Worm (Caenorhabditis elegans) whole organism, L2 larva: ENCODE data around the gene act-3.

Source experiments
- C34F6.9 ChIP-seq: fragments of 150-350 bp; optimal IDR thresholded peaks from 2 replicates; lab custom pipeline; 2014; ENCODE audit warnings: missing biosample characterization, missing genetic modification characterization
- F13H6.1 ChIP-seq: sonication (generic microtip); optimal IDR thresholded peaks from 2 replicates; lab custom pipeline; 2016; ENCODE audit warnings: missing genetic modification characterization, missing compliant biosample characterization
- R02D3.7 ChIP-seq: fragments of 150-350 bp; optimal IDR thresholded peaks from 2 replicates; lab custom pipeline; 2014; ENCODE audit warnings: missing biosample characterization, missing genetic modification characterization
- Y55F3AM.14 ChIP-seq: fragments of 200-800 bp; sonication (Bioruptor generic); optimal IDR thresholded peaks from 2 replicates; lab custom pipeline; 2018; ENCODE audit warnings: mild to moderate bottlenecking, missing genetic modification characterization, missing compliant biosample characterization
- ZK546.5 ChIP-seq: sonication (generic microtip); optimal IDR thresholded peaks from 2 replicates; lab custom pipeline; 2017; ENCODE audit warnings: missing biosample characterization, missing genetic modification characterization
- alr-1 ChIP-seq: fragments of 150-350 bp; optimal IDR thresholded peaks from 2 replicates; lab custom pipeline; 2014; ENCODE audit warnings: missing biosample characterization, missing genetic modification characterization
- aly-2 ChIP-seq: fragments of 150-350 bp; optimal IDR thresholded peaks from 2 replicates; lab custom pipeline; 2014; ENCODE audit warnings: missing biosample characterization, missing genetic modification characterization
- ama-1 ChIP-seq: fragments of 150-350 bp; optimal IDR thresholded peaks from 2 replicates; lab custom pipeline; 2018; ENCODE audit warnings: inconsistent platforms
- blmp-1 ChIP-seq: sonication (generic microtip); optimal IDR thresholded peaks from 2 replicates; lab custom pipeline; 2017; ENCODE audit warnings: missing genetic modification characterization, mild to moderate bottlenecking, missing compliant biosample characterization, antibody characterized with exemption, moderate library complexity; ENCODE audit not compliant: insufficient read depth
- ceh-82 ChIP-seq: fragments of 150-350 bp; optimal IDR thresholded peaks from 2 replicates; lab custom pipeline; 2014; ENCODE audit warnings: missing biosample characterization, missing genetic modification characterization
- crh-2 ChIP-seq: sonication (generic microtip); optimal IDR thresholded peaks from 2 replicates; lab custom pipeline; 2017; ENCODE audit warnings: missing biosample characterization, missing genetic modification characterization
- dmd-4 ChIP-seq: sonication (generic microtip); optimal IDR thresholded peaks from 2 replicates; lab custom pipeline; 2017; ENCODE audit warnings: missing biosample characterization, missing genetic modification characterization
- egl-27 ChIP-seq: sonication (generic microtip); optimal IDR thresholded peaks from 3 replicates; lab custom pipeline; 2017; ENCODE audit warnings: missing biosample characterization, missing genetic modification reagents, missing genetic modification characterization
- elt-3 ChIP-seq: sonication (generic microtip); optimal IDR thresholded peaks from 2 replicates; lab custom pipeline; 2017; ENCODE audit warnings: missing biosample characterization, missing genetic modification characterization
- fos-1 ChIP-seq: fragments of 150-350 bp; optimal IDR thresholded peaks from 2 replicates; lab custom pipeline; 2014; ENCODE audit warnings: missing biosample characterization, missing genetic modification characterization
- gmeb-1 ChIP-seq: fragments of 150-350 bp; optimal IDR thresholded peaks from 2 replicates; lab custom pipeline; 2014; ENCODE audit warnings: missing biosample characterization, missing genetic modification characterization
- lin-11 ChIP-seq: fragments of 150-350 bp; sonication (generic microtip); optimal IDR thresholded peaks from 2 replicates; lab custom pipeline; 2014; ENCODE audit warnings: missing biosample characterization, missing genetic modification characterization, inconsistent platforms, mixed read lengths
- lin-13 ChIP-seq: fragments of 150-350 bp; optimal IDR thresholded peaks from 2 replicates; lab custom pipeline; 2014; ENCODE audit warnings: missing biosample characterization, missing genetic modification reagents, missing genetic modification characterization
- lin-39 ChIP-seq: fragments of 150-350 bp; optimal IDR thresholded peaks from 2 replicates; lab custom pipeline; 2014; ENCODE audit warnings: missing biosample characterization, missing genetic modification reagents, missing genetic modification characterization
- lsy-2 ChIP-seq, 2 experiments: fragments of 150-350 bp in 1 of 2; sonication (generic microtip) in 1 of 2; optimal IDR thresholded peaks; 2 replicates each; lab custom pipeline; 2014 to 2017; ENCODE audit warnings: missing biosample characterization in 2 of 2, missing genetic modification characterization in 2 of 2
- mab-5 ChIP-seq: fragments of 150-350 bp; optimal IDR thresholded peaks from 2 replicates; lab custom pipeline; 2014; ENCODE audit warnings: missing biosample characterization, missing genetic modification characterization
- mbf-1 ChIP-seq: sonication (generic microtip); optimal IDR thresholded peaks from 2 replicates; lab custom pipeline; 2017; ENCODE audit warnings: missing biosample characterization, missing genetic modification characterization
- mdl-1 ChIP-seq, 2 experiments: fragments of 150-350 bp in 1 of 2; sonication (generic microtip) in 1 of 2; optimal IDR thresholded peaks; 2 replicates each; lab custom pipeline; 2017; ENCODE audit warnings: missing biosample characterization in 2 of 2, missing genetic modification characterization in 2 of 2
- nhr-10 ChIP-seq: sonication (generic microtip); optimal IDR thresholded peaks from 2 replicates; lab custom pipeline; 2017; ENCODE audit warnings: missing biosample characterization, missing genetic modification characterization
- nhr-12 ChIP-seq: fragments of 150-350 bp; optimal IDR thresholded peaks from 2 replicates; lab custom pipeline; 2014; ENCODE audit warnings: missing biosample characterization, missing genetic modification characterization
- nhr-129 ChIP-seq: fragments of 150-350 bp; optimal IDR thresholded peaks from 2 replicates; lab custom pipeline; 2014; ENCODE audit warnings: missing biosample characterization, missing genetic modification characterization
- nhr-21 ChIP-seq: fragments of 150-350 bp; optimal IDR thresholded peaks from 2 replicates; lab custom pipeline; 2014; ENCODE audit warnings: missing biosample characterization, missing genetic modification characterization
- nhr-25 ChIP-seq: fragments of 150-350 bp; sonication (generic microtip); optimal IDR thresholded peaks from 3 replicates; lab custom pipeline; 2014; ENCODE audit warnings: missing biosample characterization, missing genetic modification characterization
- nhr-6 ChIP-seq: fragments of 150-350 bp; optimal IDR thresholded peaks from 2 replicates; lab custom pipeline; 2014; ENCODE audit warnings: missing biosample characterization, missing genetic modification characterization
- peb-1 ChIP-seq: fragments of 150-350 bp; optimal IDR thresholded peaks from 2 replicates; lab custom pipeline; 2014; ENCODE audit warnings: missing biosample characterization, missing genetic modification characterization
- sem-4 ChIP-seq: fragments of 150-350 bp; optimal IDR thresholded peaks from 2 replicates; lab custom pipeline; 2014; ENCODE audit warnings: missing biosample characterization, missing genetic modification reagents, missing genetic modification characterization
- skn-1 ChIP-seq: sonication (generic microtip); optimal IDR thresholded peaks from 2 replicates; lab custom pipeline; 2017; ENCODE audit warnings: missing biosample characterization, missing genetic modification characterization
- sma-3 ChIP-seq: sonication (generic microtip); optimal IDR thresholded peaks from 2 replicates; lab custom pipeline; 2016; ENCODE audit warnings: missing genetic modification reagents, missing genetic modification characterization, missing compliant biosample characterization
- sma-9 ChIP-seq, 2 experiments: fragments of 150-350 bp in 1 of 2; sonication (generic microtip) in 1 of 2; optimal IDR thresholded peaks; 2 replicates each; lab custom pipeline; 2014 to 2016; ENCODE audit warnings: missing genetic modification characterization in 2 of 2, mild to moderate bottlenecking in 1 of 2, missing biosample characterization in 1 of 2, missing compliant biosample characterization in 1 of 2, missing genetic modification reagents in 1 of 2, moderate library complexity in 1 of 2
- unc-39 ChIP-seq: fragments of 150-350 bp; optimal IDR thresholded peaks from 2 replicates; lab custom pipeline; 2014; ENCODE audit warnings: missing biosample characterization, missing genetic modification characterization
- unc-55 ChIP-seq: fragments of 150-350 bp; sonication (generic microtip); optimal IDR thresholded peaks from 3 replicates; lab custom pipeline; 2014; ENCODE audit warnings: missing biosample characterization, missing genetic modification reagents, missing genetic modification characterization
- unc-62 ChIP-seq: fragments of 150-350 bp; optimal IDR thresholded peaks from 2 replicates; lab custom pipeline; 2014; ENCODE audit warnings: missing biosample characterization, missing genetic modification reagents, missing genetic modification characterization
- zag-1 ChIP-seq: fragments of 150-350 bp; optimal IDR thresholded peaks from 2 replicates; lab custom pipeline; 2014; ENCODE audit warnings: missing biosample characterization, missing genetic modification characterization
- ztf-11 ChIP-seq: sonication (generic microtip); optimal IDR thresholded peaks from 2 replicates; lab custom pipeline; 2017; ENCODE audit warnings: missing biosample characterization, missing genetic modification characterization

Gene act-3

DNA sequence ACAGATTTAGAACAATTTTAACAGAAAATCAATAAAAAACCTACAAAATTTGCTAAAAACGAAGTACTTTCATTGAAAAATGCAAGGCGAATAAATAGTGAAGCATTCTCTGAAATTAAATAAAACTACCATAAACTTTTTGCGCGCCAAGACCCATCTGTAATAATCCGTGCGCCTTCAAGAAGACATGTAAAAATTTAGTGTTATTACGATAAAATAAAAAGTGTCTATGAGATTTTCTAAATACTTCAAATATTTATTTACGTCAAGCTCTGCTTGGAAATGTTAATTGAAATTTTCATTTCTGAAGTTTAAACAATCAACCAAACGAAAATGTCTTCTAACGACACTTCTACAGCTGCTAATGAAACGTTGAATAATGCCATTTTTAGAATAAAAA, 34.3 kb downstream of the act-3 start, which contains the start of gene C45B11.9:
C45B11.9 (plus strand) TSS at position 301 of the 400 bp plus-strand sequence.
- TF ChIP-seq mdl-1 (tag; optimal IDR thresholded peaks at IDR 0.05; lab: Kevin White, UChicago) (no peak), nhr-10 (tag; lab: Kevin White, UChicago) (no peak)
- TF ChIP-seq, all 48 proteins: peak for 0

DNA sequence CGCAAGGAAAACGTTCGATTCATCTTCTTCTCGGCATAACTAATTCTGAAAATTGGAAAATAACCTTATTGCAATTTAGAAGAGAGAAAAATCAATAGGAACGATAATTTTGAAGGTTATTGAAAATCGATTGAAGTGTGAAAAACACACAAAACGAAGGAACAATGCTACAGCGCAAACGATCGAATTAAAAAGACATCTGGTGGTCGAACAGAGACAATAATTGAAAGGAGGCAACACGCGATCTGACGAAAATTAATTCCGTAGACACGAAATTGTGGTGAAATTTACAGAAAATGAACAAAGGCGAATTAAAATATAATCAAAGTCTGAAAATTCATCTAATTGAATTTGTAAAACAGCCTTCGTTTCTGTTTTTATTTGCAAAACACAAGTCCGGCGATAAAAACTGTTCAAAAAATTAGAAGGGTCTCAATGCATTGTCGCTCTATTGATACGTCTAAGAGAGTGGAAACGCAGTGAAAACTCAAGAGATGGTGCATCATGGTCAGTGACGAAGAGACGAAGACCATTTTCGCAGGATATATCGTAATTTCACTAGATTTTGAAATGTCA, 34.8 kb downstream of the act-3 start, which contains the start of gene pak-2:
pak-2 (minus strand) TSS at position 51 of the 576 bp plus-strand sequence.
- TF ChIP-seq lsy-2 (tag; optimal IDR thresholded peaks at IDR 0.05; lab: Kevin White, UChicago) (peak; percentile 38 to 85), peb-1 (tag; lab: Kevin White, UChicago) (no peak), gmeb-1 (tag; lab: Kevin White, UChicago) (peak; percentile 69), unc-39 (tag; lab: Kevin White, UChicago) (no peak), egl-27 (tag; lab: Kevin White, UChicago) (peak; percentile 55), skn-1 (no peak), lin-13 (GFP tag; lab: Kevin White, UChicago) (peak; percentile 84), elt-3 (no peak), nhr-129 (tag; lab: Kevin White, UChicago) (peak; percentile 90), fos-1 (tag; lab: Kevin White, UChicago) (peak; percentile 76), nhr-21 (tag; lab: Kevin White, UChicago) (peak; percentile 39), dmd-4 (tag; lab: Kevin White, UChicago) (no peak), nhr-25 (peak; percentile 76), sma-9 (GFP tag; optimal IDR thresholded peaks at IDR 0.05; lab: Kevin White, UChicago) (peak; percentile 62), sma-9 (tag; optimal IDR thresholded peaks at IDR 0.05; lab: Kevin White, UChicago) (no peak), C34F6.9 (tag; lab: Kevin White, UChicago) (peak; percentile 93), sma-3 (GFP tag; lab: Kevin White, UChicago) (peak; percentile 93), ztf-11 (no peak), nhr-12 (tag; lab: Kevin White, UChicago) (no peak), R02D3.7 (tag; lab: Kevin White, UChicago) (no peak), mab-5 (tag; lab: Kevin White, UChicago) (no peak), lin-39 (no peak), mbf-1 (tag; lab: Kevin White, UChicago) (no peak), unc-62 (no peak), ZK546.5 (no peak), crh-2 (tag; lab: Kevin White, UChicago) (peak; percentile 74), zag-1 (tag; lab: Kevin White, UChicago) (peak; percentile 12), aly-2 (tag; lab: Kevin White, UChicago) (no peak), nhr-6 (tag; lab: Kevin White, UChicago) (peak; percentile 75), F13H6.1 (tag; lab: Kevin White, UChicago) (peak; percentile 81), sem-4 (peak; percentile 45), ama-1 (lab: Kevin White, UChicago) (no peak), Y55F3AM.14 (GFP tag; lab: Kevin White, UChicago) (peak; percentile 37), alr-1 (no peak), blmp-1 (tag; lab: Kevin White, UChicago) (peak; percentile 39), ceh-82 (no peak), unc-55 (GFP tag; lab: Kevin White, UChicago) (peak; percentile 95)

DNA sequence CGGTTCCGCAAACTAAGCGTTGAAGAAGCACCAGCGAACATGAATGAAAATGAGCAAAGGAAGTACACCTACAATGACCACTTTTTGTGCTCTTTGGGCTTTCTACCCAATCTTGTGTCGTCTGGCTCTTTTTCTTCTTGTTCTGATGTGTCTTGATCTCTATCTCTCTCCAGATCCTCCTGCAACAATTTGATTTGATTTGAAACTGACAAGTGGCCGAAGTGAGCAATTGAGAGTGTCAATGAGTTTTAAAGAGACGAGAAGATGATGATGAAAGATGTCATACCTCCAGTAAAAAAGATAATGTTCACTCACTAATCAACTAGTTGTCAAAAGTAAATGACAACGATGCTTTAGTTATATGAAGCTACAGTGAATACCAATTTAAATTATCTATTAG, 39.5 kb downstream of the act-3 start, which contains the start of gene pptr-2:
pptr-2 (minus strand) TSS at position 184 of the 400 bp plus-strand sequence.
- TF ChIP-seq sma-9 (GFP tag; optimal IDR thresholded peaks at IDR 0.05; lab: Kevin White, UChicago) (peak; percentile 14), sma-9 (tag; optimal IDR thresholded peaks at IDR 0.05; lab: Kevin White, UChicago) (no peak), lin-11 (tag; lab: Kevin White, UChicago) (no peak), F13H6.1 (tag; lab: Kevin White, UChicago) (peak; percentile 41), sem-4 (peak; percentile 22), C34F6.9 (tag; lab: Kevin White, UChicago) (peak; percentile 16), mdl-1 (tag; optimal IDR thresholded peaks at IDR 0.05; lab: Kevin White, UChicago) (no peak), nhr-129 (tag; lab: Kevin White, UChicago) (peak; percentile 59)
- TF ChIP-seq, all 48 proteins: peak for 5
